Fruit fly (Drosophila melanogaster) whole organism, embryonic: Measurements from ENCODE around the gene Dap160.

Experiments used
- Ada2b ChIP-seq: fragments of 200-800 bp; sonication (Bioruptor generic); IDR thresholded peaks from 2 replicates; pipeline ENCODE4 v1.3.6; 2022; ENCODE audit warnings: missing biosample characterization, missing genetic modification characterization
- Aef1 ChIP-seq: fragments of 200-800 bp; sonication (Bioruptor generic); IDR thresholded peaks from 3 replicates; pipeline ENCODE4 v1.3.6; 2022; ENCODE audit warnings: missing biosample characterization, missing genetic modification characterization
- CG11560 ChIP-seq: fragments of 200-800 bp; sonication (Bioruptor generic); IDR thresholded peaks from 3 replicates; pipeline ENCODE4 v1.3.6; 2022; ENCODE audit warnings: missing biosample characterization, missing genetic modification characterization
- CG14965 ChIP-seq: fragments of 200-800 bp; sonication (Bioruptor generic); optimal IDR thresholded peaks from 2 replicates; lab custom pipeline; 2016; ENCODE audit warnings: missing biosample characterization, missing genetic modification characterization, borderline replicate concordance
- CG15479 ChIP-seq: fragments of 200-800 bp; sonication (Bioruptor generic); optimal IDR thresholded peaks from 3 replicates; lab custom pipeline; 2019; ENCODE audit warnings: missing biosample characterization, mild to moderate bottlenecking, missing genetic modification characterization, moderate library complexity
- CG1603 ChIP-seq: fragments of 200-800 bp; sonication (Bioruptor generic); optimal IDR thresholded peaks from 2 replicates; lab custom pipeline; 2019; ENCODE audit warnings: missing biosample characterization, mild to moderate bottlenecking, missing genetic modification characterization, moderate library complexity
- CG1647 ChIP-seq: fragments of 200-800 bp; sonication (Bioruptor generic); optimal IDR thresholded peaks from 3 replicates; lab custom pipeline; 2016; ENCODE audit warnings: missing biosample characterization, missing genetic modification characterization
- CG1832 ChIP-seq: fragments of 200-800 bp; sonication (Bioruptor generic); optimal IDR thresholded peaks from 2 replicates; lab custom pipeline; 2017; ENCODE audit warnings: missing biosample characterization, mild to moderate bottlenecking, missing genetic modification characterization, inconsistent platforms
- CG2199 ChIP-seq: fragments of 200-800 bp; sonication (Bioruptor generic); IDR thresholded peaks from 3 replicates; pipeline ENCODE4 v1.3.6; 2022; ENCODE audit warnings: missing biosample characterization, missing genetic modification characterization
- CG2712 ChIP-seq: fragments of 200-800 bp; optimal IDR thresholded peaks from 3 replicates; lab custom pipeline; 2019; ENCODE audit warnings: missing biosample characterization, mild to moderate bottlenecking, missing genetic modification characterization, moderate library complexity
- CG32772 ChIP-seq: fragments of 200-800 bp; sonication (Bioruptor generic); IDR thresholded peaks from 2 replicates; pipeline ENCODE4 v1.3.6; 2022; ENCODE audit warnings: missing biosample characterization, missing genetic modification characterization
- CG5953 ChIP-seq: fragments of 200-800 bp; sonication (Bioruptor generic); IDR thresholded peaks from 2 replicates; pipeline ENCODE4 v1.3.6; 2022; ENCODE audit warnings: missing biosample characterization, missing genetic modification characterization
- CG6254 ChIP-seq: fragments of 200-800 bp; sonication (Bioruptor generic); optimal IDR thresholded peaks from 3 replicates; lab custom pipeline; 2017; ENCODE audit warnings: mild to moderate bottlenecking, missing biosample characterization, missing genetic modification reagents, missing genetic modification characterization
- CG9876 ChIP-seq: fragments of 200-800 bp; sonication (Bioruptor generic); optimal IDR thresholded peaks from 2 replicates; lab custom pipeline; 2016; ENCODE audit warnings: missing biosample characterization, missing genetic modification characterization
- CHES-1-like ChIP-seq: fragments of 200-800 bp; sonication (Bioruptor generic); optimal IDR thresholded peaks from 2 replicates; lab custom pipeline; 2016; ENCODE audit warnings: missing biosample characterization, missing genetic modification characterization
- Camta ChIP-seq: fragments of 200-800 bp; sonication (Bioruptor generic); optimal IDR thresholded peaks from 2 replicates; lab custom pipeline; 2016; ENCODE audit warnings: missing biosample characterization, missing genetic modification characterization
- Doc3 ChIP-seq: fragments of 200-800 bp; sonication (Bioruptor generic); IDR thresholded peaks from 3 replicates; pipeline ENCODE4 v1.3.6; 2022; ENCODE audit warnings: missing biosample characterization, missing genetic modification characterization; ENCODE audit not compliant: partially characterized antibody
- Kr ChIP-seq: fragments of 200-800 bp; sonication (Bioruptor generic); optimal IDR thresholded peaks from 2 replicates; lab custom pipeline; 2017; ENCODE audit warnings: missing biosample characterization, mild to moderate bottlenecking, missing genetic modification characterization
- Sry-δ ChIP-seq: fragments of 200-800 bp; sonication (Bioruptor generic); optimal IDR thresholded peaks from 2 replicates; lab custom pipeline; 2016; ENCODE audit warnings: missing biosample characterization, missing genetic modification characterization
- cato ChIP-seq: fragments of 200-800 bp; sonication (Bioruptor generic); optimal IDR thresholded peaks from 2 replicates; lab custom pipeline; 2016; ENCODE audit warnings: missing biosample characterization, missing genetic modification characterization, borderline replicate concordance
- caup ChIP-seq: fragments of 200-800 bp; sonication (Bioruptor generic); optimal IDR thresholded peaks from 3 replicates; lab custom pipeline; 2017; ENCODE audit warnings: missing biosample characterization, mild to moderate bottlenecking, missing genetic modification characterization, moderate library complexity; ENCODE audit not compliant: severe bottlenecking
- disco-r ChIP-seq: fragments of 200-800 bp; sonication (Bioruptor generic); optimal IDR thresholded peaks from 2 replicates; lab custom pipeline; 2016; ENCODE audit warnings: missing biosample characterization, missing genetic modification characterization
- dm ChIP-seq: fragments of 200-800 bp; sonication (Bioruptor generic); optimal IDR thresholded peaks from 3 replicates; lab custom pipeline; 2016; ENCODE audit warnings: missing biosample characterization, missing genetic modification characterization
- dpn ChIP-seq, 2 experiments: fragments of 200-800 bp; sonication (Bioruptor generic); optimal IDR thresholded peaks; 3 replicates each; lab custom pipeline; 2016; ENCODE audit warnings: missing biosample characterization in 2 of 2, missing genetic modification characterization in 2 of 2
- emc ChIP-seq: fragments of 200-800 bp; sonication (Bioruptor generic); optimal IDR thresholded peaks from 2 replicates; lab custom pipeline; 2016; ENCODE audit warnings: missing biosample characterization, missing genetic modification characterization
- fu2 ChIP-seq: fragments of 200-800 bp; sonication (Bioruptor generic); optimal IDR thresholded peaks from 2 replicates; lab custom pipeline; 2016; ENCODE audit warnings: missing biosample characterization, missing genetic modification characterization
- hth ChIP-seq: fragments of >200 bp; optimal IDR thresholded peaks from 2 replicates; lab custom pipeline; 2017; ENCODE audit warnings: inconsistent platforms
- ken ChIP-seq: fragments of 200-800 bp; sonication (Bioruptor generic); IDR thresholded peaks from 3 replicates; pipeline ENCODE4 v1.3.6; 2022; ENCODE audit warnings: missing biosample characterization, missing genetic modification characterization
- lmd ChIP-seq: fragments of 200-800 bp; sonication (Bioruptor generic); IDR thresholded peaks from 2 replicates; pipeline ENCODE4 v1.3.6; 2022; ENCODE audit warnings: missing biosample characterization, missing genetic modification characterization
- ro ChIP-seq: fragments of 200-800 bp; sonication (Bioruptor generic); IDR thresholded peaks from 2 replicates; pipeline ENCODE4 v1.3.6; 2022; ENCODE audit warnings: missing biosample characterization, missing genetic modification characterization
- row ChIP-seq: fragments of 200-800 bp; sonication (Bioruptor generic); IDR thresholded peaks from 3 replicates; pipeline ENCODE4 v1.3.6; 2022; ENCODE audit warnings: missing biosample characterization, missing genetic modification characterization
- scrt ChIP-seq: fragments of 200-800 bp; sonication (Bioruptor generic); optimal IDR thresholded peaks from 2 replicates; lab custom pipeline; 2018; ENCODE audit warnings: missing biosample characterization, mild to moderate bottlenecking, missing genetic modification characterization, moderate library complexity
- sens ChIP-seq: fragments of 200-800 bp; sonication (Bioruptor generic); peaks from one replicate; lab custom pipeline; 2016; ENCODE audit warnings: missing biosample characterization, missing genetic modification characterization
- shn ChIP-seq: fragments of 200-800 bp; sonication (Bioruptor generic); optimal IDR thresholded peaks from 3 replicates; lab custom pipeline; 2016; ENCODE audit warnings: missing biosample characterization, missing genetic modification characterization
- sob ChIP-seq: fragments of 200-800 bp; sonication (Bioruptor generic); IDR thresholded peaks from 2 replicates; pipeline ENCODE4 v1.3.6; 2022; ENCODE audit warnings: missing biosample characterization, missing genetic modification characterization
- tx ChIP-seq: fragments of 200-800 bp; sonication (Bioruptor generic); optimal IDR thresholded peaks from 2 replicates; lab custom pipeline; 2016; ENCODE audit warnings: missing biosample characterization, missing genetic modification characterization
- unc-4 ChIP-seq: fragments of 200-800 bp; sonication (Bioruptor generic); IDR thresholded peaks from 2 replicates; pipeline ENCODE4 v1.3.6; 2022; ENCODE audit warnings: missing biosample characterization, missing genetic modification characterization; ENCODE audit not compliant: partially characterized antibody
- usp ChIP-seq: fragments of >200 bp; optimal IDR thresholded peaks from 2 replicates; lab custom pipeline; 2017; ENCODE audit warnings: missing biosample characterization, missing genetic modification characterization
- yki ChIP-seq: fragments of >200 bp; optimal IDR thresholded peaks from 3 replicates; lab custom pipeline; 2018

Gene Dap160

DNA sequence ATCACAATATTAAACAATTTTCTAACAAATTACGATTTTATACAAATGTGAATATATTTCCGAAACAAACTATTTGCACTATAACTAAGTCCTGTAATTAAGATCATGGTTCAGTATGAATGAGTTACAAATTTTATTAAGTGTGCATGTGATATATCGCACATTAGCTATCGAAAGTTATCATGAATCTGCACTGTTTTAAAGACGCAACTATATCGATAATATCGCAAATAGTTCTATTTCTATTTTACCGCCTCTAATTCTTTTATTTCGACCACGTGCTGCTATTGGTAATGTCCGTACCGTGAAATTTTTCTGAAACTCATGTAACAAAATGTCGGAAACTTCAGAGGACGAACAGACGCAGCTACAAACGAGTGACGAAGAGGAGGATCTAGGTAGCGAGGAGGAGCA, 832 bp upstream of the Dap160 start, which contains the start of gene pths (continued):
- TF ChIP-seq emc (GFP tag; lab: Kevin White, UChicago) (no peak), Aef1 (peak; percentile 23; the same call in 1 of the 3 replicates), CG1832 (GFP tag; lab: Kevin White, UChicago) (no peak), CHES-1-like (peak; percentile 65), CG15479 (GFP tag; lab: Kevin White, UChicago) (no peak), usp (GFP tag; lab: Kevin White, UChicago) (no peak), ken (peak; percentile 47; the same call in 1 of the 3 replicates), Camta (peak; percentile 38), CG9876 (peak; percentile 49), shn (GFP tag; lab: Kevin White, UChicago) (no peak), CG5953 (GFP tag; lab: Robert Waterston, UW) (no peak), fu2 (GFP tag; lab: Kevin White, UChicago) (peak; percentile 38), Kr (GFP tag; lab: Kevin White, UChicago) (no peak), disco-r (no peak), tx (GFP tag; lab: Kevin White, UChicago) (peak; percentile 29), Ada2b (GFP tag; lab: Robert Waterston, UW) (0 out of 2 replicates have a peak, but pooled peaks have one; percentile 24), Sry-δ (peak; percentile 97), CG1647 (no peak), sob (GFP tag; lab: Robert Waterston, UW) (peak; percentile 79), CG6254 (GFP tag; lab: Kevin White, UChicago) (no peak), ro (GFP tag; lab: Robert Waterston, UW) (no peak), caup (GFP tag; lab: Kevin White, UChicago) (no peak), CG32772 (GFP tag; lab: Robert Waterston, UW) (no peak), hth (no peak), dm (peak; percentile 97), yki (lab: Kevin White, UChicago) (no peak)

DNA sequence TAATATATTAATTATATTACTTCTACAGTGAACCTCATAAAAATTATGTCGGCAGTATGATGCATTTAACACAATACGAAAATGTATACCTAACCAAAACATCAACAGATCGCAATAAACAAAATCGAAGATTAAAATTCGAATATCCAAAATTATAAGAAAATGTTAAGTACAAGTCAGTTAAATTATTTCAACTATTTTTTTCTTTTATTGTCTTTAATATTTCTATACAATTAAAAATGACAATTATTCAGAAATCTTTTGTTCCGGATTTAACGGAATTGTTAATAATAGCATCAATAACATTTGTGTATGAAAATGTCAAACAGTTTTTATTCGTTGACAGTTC, 328 bp upstream of the Dap160 start:
- 0 out of 3 replicates have a peak, but pooled peaks have one; percentile 8 for TF ChIP-seq Doc3 (GFP tag; lab: Robert Waterston, UW)
- TF ChIP-seq shn (GFP tag; lab: Kevin White, UChicago), result no peak
- TF ChIP-seq unc-4 (GFP tag; lab: Robert Waterston, UW), result 0 out of 2 replicates have a peak, but pooled peaks have one; percentile 1
- no peak for TF ChIP-seq cato (GFP tag; lab: Kevin White, UChicago)

DNA sequence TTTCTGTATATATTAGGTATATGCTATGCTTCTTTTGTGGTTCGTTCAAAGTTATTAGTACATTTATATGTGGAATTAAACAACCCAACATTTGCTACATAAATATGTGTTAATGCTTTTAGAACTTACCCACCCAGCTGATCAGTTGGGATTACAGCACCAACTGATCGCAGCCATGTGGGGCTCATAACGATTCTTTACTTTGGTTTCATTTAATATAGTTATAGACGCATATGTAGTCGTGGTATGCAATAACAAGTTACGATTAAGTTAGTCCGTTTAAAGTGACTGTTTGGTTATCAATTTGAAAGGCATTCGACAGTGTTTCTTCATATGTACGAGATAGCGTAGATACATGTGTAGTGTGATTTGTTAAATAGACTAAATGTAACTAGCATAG, 6.4 kb downstream of the Dap160 start:
- TF ChIP-seq CG11560 (tag; lab: Robert Waterston, UW) (no peak), dpn (GFP tag; optimal IDR thresholded peaks at IDR 0.05; lab: Kevin White, UChicago) (no peak), CG14965 (GFP tag; lab: Kevin White, UChicago) (no peak)
- TF ChIP-seq, all 482 proteins: peak for 0

DNA sequence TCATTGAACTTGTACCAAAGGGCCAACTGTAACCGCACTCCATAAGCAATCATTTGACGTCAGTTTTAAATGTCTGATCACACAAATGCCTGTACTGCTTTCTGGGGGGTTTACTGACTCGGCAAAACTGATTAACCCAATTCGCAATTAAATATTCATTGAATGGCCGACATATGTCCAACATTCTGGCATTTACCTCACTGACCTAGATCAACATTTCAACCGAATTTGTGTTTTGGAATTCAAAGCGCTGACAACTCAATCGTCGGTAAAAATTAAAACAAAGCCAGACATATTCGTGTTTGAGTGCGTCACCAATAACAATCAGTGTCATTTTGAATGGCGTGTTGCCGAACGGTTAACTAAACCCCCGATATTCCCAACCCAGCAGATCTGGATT, 26.5 kb downstream of the Dap160 start:
- no peak for TF ChIP-seq CG1603 (tag; lab: Kevin White, UChicago)
- peak; percentile 97 for TF ChIP-seq CG2199 (GFP tag; lab: Robert Waterston, UW)

DNA sequence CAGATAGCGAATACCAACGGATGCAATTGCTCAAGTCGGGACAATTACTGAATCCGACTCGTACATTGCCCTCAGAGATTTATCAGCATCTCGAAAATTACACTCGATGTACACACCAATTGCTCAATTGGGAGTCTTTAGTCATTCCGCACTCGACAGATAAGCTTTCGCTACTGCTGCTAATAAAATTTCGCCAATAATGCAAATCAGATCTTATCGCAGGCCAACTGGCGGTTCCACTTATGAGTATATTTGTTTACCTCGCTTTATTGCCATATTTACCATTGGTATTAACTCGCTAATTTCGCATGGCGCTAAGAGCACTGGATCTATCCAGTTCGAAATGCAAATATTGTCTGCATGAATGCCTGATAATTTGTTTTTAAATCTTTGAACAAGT, 28.6 kb downstream of the Dap160 start:
- TF ChIP-seq CG2712 (tag; lab: Kevin White, UChicago) (no peak), lmd (GFP tag; lab: Robert Waterston, UW) (no peak), scrt (GFP tag; lab: Kevin White, UChicago) (no peak), sens (GFP tag; lab: Kevin White, UChicago) (peak; percentile 59), row (GFP tag; lab: Robert Waterston, UW) (no peak), Kr (GFP tag; lab: Kevin White, UChicago) (no peak)
